Worm (Caenorhabditis elegans) whole organism, late embryonic: ENCODE data around the gene Y54G2A.48.

ENCODE experiments used
- C38D4.7 ChIP-seq: fragments of 200-800 bp; sonication (Bioruptor generic); optimal IDR thresholded peaks from 2 replicates; lab custom pipeline; 2018; ENCODE audit warnings: mild to moderate bottlenecking, missing genetic modification characterization, moderate library complexity, missing compliant biosample characterization
- F13H6.1 ChIP-seq: sonication (generic microtip); optimal IDR thresholded peaks from 2 replicates; lab custom pipeline; 2016; ENCODE audit warnings: missing genetic modification characterization, missing compliant biosample characterization
- K09A11.1 ChIP-seq: sonication (generic microtip); optimal IDR thresholded peaks from 2 replicates; lab custom pipeline; 2017; ENCODE audit warnings: antibody characterized with exemption, mild to moderate bottlenecking, missing genetic modification characterization, missing compliant biosample characterization; ENCODE audit not compliant: insufficient read depth
- ama-1 ChIP-seq: fragments of 150-350 bp; optimal IDR thresholded peaks from 2 replicates; lab custom pipeline; 2014
- ceh-2 ChIP-seq: sonication (generic microtip); optimal IDR thresholded peaks from 2 replicates; lab custom pipeline; 2016; ENCODE audit warnings: missing genotype, missing genetic modification characterization, missing compliant biosample characterization
- ceh-22 ChIP-seq: sonication (generic microtip); optimal IDR thresholded peaks from 2 replicates; lab custom pipeline; 2017; ENCODE audit warnings: missing biosample characterization, missing genetic modification characterization
- ceh-24 ChIP-seq: sonication (generic microtip); optimal IDR thresholded peaks from 2 replicates; lab custom pipeline; 2016; ENCODE audit warnings: mild to moderate bottlenecking, missing genetic modification characterization, missing compliant biosample characterization
- ceh-30 ChIP-seq: fragments of 150-350 bp; optimal IDR thresholded peaks from 2 replicates; lab custom pipeline; 2014; ENCODE audit warnings: missing biosample characterization, missing genetic modification characterization
- ceh-31 ChIP-seq: sonication (generic microtip); optimal IDR thresholded peaks from 2 replicates; lab custom pipeline; 2016; ENCODE audit warnings: missing genetic modification characterization, missing compliant biosample characterization
- ceh-45 ChIP-seq: fragments of 200-800 bp; sonication (Bioruptor generic); IDR thresholded peaks from 2 replicates; pipeline ENCODE4 v1.3.6; 2022; ENCODE audit warnings: missing genetic modification reagents, missing genetic modification characterization, missing compliant biosample characterization
- ceh-9 ChIP-seq: sonication (generic microtip); optimal IDR thresholded peaks from 2 replicates; lab custom pipeline; 2016; ENCODE audit warnings: mild to moderate bottlenecking, missing genetic modification characterization, inconsistent platforms, missing compliant biosample characterization
- che-1 ChIP-seq: sonication (generic microtip); optimal IDR thresholded peaks from 2 replicates; lab custom pipeline; 2016; ENCODE audit warnings: mild to moderate bottlenecking, missing genetic modification characterization, missing compliant biosample characterization
- elt-2 ChIP-seq: sonication (generic microtip); optimal IDR thresholded peaks from 2 replicates; lab custom pipeline; 2016; ENCODE audit warnings: missing genetic modification reagents, missing genetic modification characterization, missing compliant biosample characterization
- elt-4 ChIP-seq: sonication (generic microtip); optimal IDR thresholded peaks from 2 replicates; lab custom pipeline; 2016; ENCODE audit warnings: missing genetic modification characterization, missing compliant biosample characterization
- fax-1 ChIP-seq: sonication (generic microtip); optimal IDR thresholded peaks from 2 replicates; lab custom pipeline; 2016; ENCODE audit warnings: missing genotype, missing genetic modification characterization, missing compliant biosample characterization
- fkh-10 ChIP-seq: fragments of 150-350 bp; optimal IDR thresholded peaks from 2 replicates; lab custom pipeline; 2014; ENCODE audit warnings: missing biosample characterization, missing genetic modification reagents, missing genetic modification characterization
- fkh-6 ChIP-seq: sonication (generic microtip); optimal IDR thresholded peaks from 2 replicates; lab custom pipeline; 2016; ENCODE audit warnings: missing genetic modification characterization, missing compliant biosample characterization
- gmeb-2 ChIP-seq: sonication (generic microtip); optimal IDR thresholded peaks from 2 replicates; lab custom pipeline; 2016; ENCODE audit warnings: missing genetic modification characterization, inconsistent platforms, missing compliant biosample characterization
- hlh-8 ChIP-seq: sonication (generic microtip); optimal IDR thresholded peaks from 2 replicates; lab custom pipeline; 2016; ENCODE audit warnings: missing genotype, missing genetic modification characterization, missing compliant biosample characterization
- madf-2 ChIP-seq: sonication (generic microtip); optimal IDR thresholded peaks from 2 replicates; lab custom pipeline; 2017; ENCODE audit warnings: missing genetic modification characterization, missing compliant biosample characterization
- mec-3 ChIP-seq: sonication (generic microtip); optimal IDR thresholded peaks from 2 replicates; lab custom pipeline; 2016; ENCODE audit warnings: borderline replicate concordance, missing genetic modification characterization, missing compliant biosample characterization
- nfya-1 ChIP-seq: sonication (generic microtip); optimal IDR thresholded peaks from 2 replicates; lab custom pipeline; 2017; ENCODE audit warnings: missing genetic modification characterization, mild to moderate bottlenecking, missing compliant biosample characterization, antibody characterized with exemption, moderate library complexity
- nhr-11 ChIP-seq: fragments of 150-350 bp; optimal IDR thresholded peaks from 2 replicates; lab custom pipeline; 2014; ENCODE audit warnings: missing biosample characterization, missing genetic modification characterization
- nhr-232 ChIP-seq: sonication (generic microtip); optimal IDR thresholded peaks from 2 replicates; lab custom pipeline; 2016; ENCODE audit warnings: missing genetic modification characterization, missing compliant biosample characterization
- npax-4 ChIP-seq: sonication (generic microtip); optimal IDR thresholded peaks from 2 replicates; lab custom pipeline; 2016; ENCODE audit warnings: missing genetic modification characterization, missing compliant biosample characterization
- odd-2 ChIP-seq: sonication (generic microtip); optimal IDR thresholded peaks from 2 replicates; lab custom pipeline; 2017; ENCODE audit warnings: antibody characterized with exemption, mild to moderate bottlenecking, missing genetic modification characterization, missing compliant biosample characterization
- pat-9 ChIP-seq: fragments of 200-800 bp; sonication (Bioruptor generic); optimal IDR thresholded peaks from 2 replicates; lab custom pipeline; 2018; ENCODE audit warnings: mild to moderate bottlenecking, missing genetic modification characterization, moderate library complexity, missing compliant biosample characterization
- pha-2 ChIP-seq: sonication (generic microtip); optimal IDR thresholded peaks from 2 replicates; lab custom pipeline; 2017; ENCODE audit warnings: mild to moderate bottlenecking, missing genetic modification characterization, missing compliant biosample characterization
- pha-4 ChIP-seq: fragments of 150-350 bp; optimal IDR thresholded peaks from 2 replicates; lab custom pipeline; 2018; ENCODE audit warnings: missing biosample characterization, missing genetic modification reagents, missing genetic modification characterization
- pqm-1 ChIP-seq: sonication (generic microtip); optimal IDR thresholded peaks from 2 replicates; lab custom pipeline; 2016; ENCODE audit warnings: missing genetic modification characterization, missing compliant biosample characterization
- ref-2 ChIP-seq: sonication (generic microtip); optimal IDR thresholded peaks from 2 replicates; lab custom pipeline; 2016; ENCODE audit warnings: missing genetic modification characterization, missing compliant biosample characterization
- rnt-1 ChIP-seq: sonication (generic microtip); optimal IDR thresholded peaks from 2 replicates; lab custom pipeline; 2016; ENCODE audit warnings: missing genetic modification characterization, missing compliant biosample characterization
- sox-2 ChIP-seq: fragments of 200-800 bp; sonication (Bioruptor generic); IDR thresholded peaks from 2 replicates; pipeline ENCODE4 v1.3.6; 2022; ENCODE audit warnings: missing genetic modification reagents, missing genetic modification characterization, missing compliant biosample characterization
- tbx-7 ChIP-seq: sonication (generic microtip); optimal IDR thresholded peaks from 2 replicates; lab custom pipeline; 2016; ENCODE audit warnings: missing genotype, missing genetic modification characterization, missing compliant biosample characterization
- unc-42 ChIP-seq: sonication (generic microtip); optimal IDR thresholded peaks from 2 replicates; lab custom pipeline; 2016; ENCODE audit warnings: missing genotype, missing genetic modification characterization, missing compliant biosample characterization
- unc-86 ChIP-seq: sonication (generic microtip); optimal IDR thresholded peaks from 2 replicates; lab custom pipeline; 2016; ENCODE audit warnings: missing genetic modification characterization, missing compliant biosample characterization
- zip-5 ChIP-seq: sonication (generic microtip); optimal IDR thresholded peaks from 2 replicates; lab custom pipeline; 2016; ENCODE audit warnings: missing genetic modification characterization, missing compliant biosample characterization

Gene Y54G2A.48

DNA sequence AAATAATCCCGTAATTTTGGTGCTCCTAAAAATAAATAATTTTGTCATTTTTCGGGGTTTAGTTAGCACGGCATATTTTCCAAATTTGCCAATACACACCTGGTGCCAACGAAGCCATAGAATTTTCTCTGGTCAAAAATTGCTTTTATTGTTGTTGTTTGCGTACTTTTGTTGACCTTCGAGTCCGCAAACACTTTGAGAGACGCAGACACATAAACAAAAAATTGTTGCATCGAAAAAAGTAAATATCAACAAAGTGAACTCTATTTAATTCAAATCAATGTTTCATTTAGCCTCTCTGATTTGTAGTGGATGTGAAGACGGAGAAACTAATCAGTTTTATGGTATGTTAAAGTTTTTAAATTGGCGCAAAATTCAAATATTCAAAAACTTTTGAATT lies 13.8 kb upstream of the Y54G2A.48 start, which contains the start of gene Y54G2A.40:
TSS of gene Y54G2A.40 (plus strand) at position 213 of the 400 bp plus-strand sequence.
- TF ChIP-seq ceh-24 (tag; lab: Kevin White, UChicago): no peak
- TF ChIP-seq, all 69 proteins: peak for 0

DNA sequence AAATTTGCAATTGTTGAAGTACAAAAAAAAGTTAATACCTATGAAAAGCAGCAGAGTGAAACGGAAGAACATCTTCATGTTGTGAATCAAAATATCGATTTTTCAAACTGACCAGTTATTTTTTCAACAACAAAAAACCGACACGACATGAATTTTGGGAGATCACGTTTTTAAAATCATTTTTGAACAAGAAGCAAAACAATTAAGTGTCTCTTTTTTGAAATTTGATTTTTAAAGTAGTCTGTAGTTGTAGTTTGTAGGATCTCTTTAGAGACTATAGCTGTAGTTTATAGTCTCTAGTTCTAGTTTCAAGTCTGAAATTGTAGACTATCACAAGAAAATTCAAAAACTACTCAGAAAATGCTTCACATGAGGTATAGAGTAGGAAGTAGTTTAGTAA lies 11.4 kb upstream of the Y54G2A.48 start, which contains the start of gene Y54G2A.15:
TSS of gene Y54G2A.15 (minus strand) at position 101 of the 400 bp plus-strand sequence.
- TF ChIP-seq unc-42 (tag; lab: Kevin White, UChicago) (no peak), gmeb-2 (tag; lab: Kevin White, UChicago) (no peak), ceh-31 (tag; lab: Kevin White, UChicago) (no peak), fax-1 (tag; lab: Kevin White, UChicago) (no peak), zip-5 (tag; lab: Kevin White, UChicago) (no peak), ceh-9 (tag; lab: Kevin White, UChicago) (no peak), rnt-1 (tag; lab: Kevin White, UChicago) (no peak), pat-9 (tag; lab: Kevin White, UChicago) (no peak)

DNA sequence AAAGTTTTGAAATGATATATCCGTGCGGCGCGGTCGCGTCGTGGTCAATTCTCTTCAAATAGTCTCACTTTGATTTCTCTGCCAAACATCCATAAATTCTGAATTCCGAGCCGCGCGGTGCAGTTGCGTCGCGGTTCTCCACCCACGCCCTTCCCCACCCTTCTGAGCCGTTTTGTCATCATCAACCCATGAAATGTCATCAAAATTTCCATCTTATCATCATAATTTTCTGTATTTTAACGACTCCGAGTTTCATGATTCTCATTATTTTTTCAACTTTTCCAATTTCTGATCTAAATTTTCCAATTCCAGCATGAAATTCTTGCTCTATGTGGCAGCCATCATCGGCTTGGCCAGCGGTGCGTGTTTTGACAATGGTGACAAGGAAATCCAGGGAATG lies 9.7 kb upstream of the Y54G2A.48 start, which contains the start of gene clec-84:
TSS of gene clec-84 (plus strand) at position 301 of the 400 bp plus-strand sequence.
- TF ChIP-seq unc-86: no peak
- no peak for TF ChIP-seq nhr-232 (tag; lab: Kevin White, UChicago)
- TF ChIP-seq K09A11.1 (tag; lab: Kevin White, UChicago): no peak
- no peak for TF ChIP-seq zip-5 (tag; lab: Kevin White, UChicago)
- TF ChIP-seq C38D4.7: no peak
- no peak for TF ChIP-seq pha-4 (tag; lab: Kevin White, UChicago)
- no peak for TF ChIP-seq tbx-7 (tag; lab: Kevin White, UChicago)
- no peak for TF ChIP-seq mec-3 (tag; lab: Kevin White, UChicago)
- no peak for TF ChIP-seq che-1 (tag; lab: Kevin White, UChicago)
- TF ChIP-seq pqm-1 (tag; lab: Kevin White, UChicago): no peak
- TF ChIP-seq ref-2: no peak
- no peak for TF ChIP-seq madf-2 (tag; lab: Kevin White, UChicago)
- no peak for TF ChIP-seq ama-1 (lab: Kevin White, UChicago)
- TF ChIP-seq odd-2 (tag; lab: Kevin White, UChicago): no peak
- TF ChIP-seq fkh-10 (GFP tag; lab: Kevin White, UChicago): no peak
- no peak for TF ChIP-seq ceh-31 (tag; lab: Kevin White, UChicago)
- TF ChIP-seq ceh-22 (tag; lab: Kevin White, UChicago): no peak
- TF ChIP-seq, all 69 proteins: peak for 0

DNA sequence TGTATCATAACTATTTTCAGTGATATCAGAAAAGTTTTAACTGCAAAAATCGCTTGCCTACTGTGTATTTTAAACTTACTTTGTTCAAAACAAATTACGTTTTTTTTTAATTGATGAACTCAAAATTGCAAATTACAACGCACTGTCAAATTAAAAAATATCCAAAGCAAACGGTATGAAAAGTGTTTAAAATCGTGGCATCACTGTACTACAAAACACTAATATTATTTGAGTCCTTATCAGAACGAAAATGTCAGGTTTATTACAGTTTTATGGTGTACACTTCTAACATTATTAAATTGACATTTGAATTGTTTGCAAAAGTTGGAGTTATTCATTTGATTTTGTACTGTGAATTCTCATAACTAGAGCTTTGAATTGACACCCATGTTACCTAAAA lies 8.8 kb upstream of the Y54G2A.48 start, which contains the start of gene clec-83:
TSS of gene clec-83 (minus strand) at position 213 of the 400 bp plus-strand sequence.
- TF ChIP-seq pha-2 (tag; lab: Kevin White, UChicago) (no peak), sox-2 (GFP tag; lab: Robert Waterston, UW) (no peak), odd-2 (tag; lab: Kevin White, UChicago) (no peak), fkh-6 (tag; lab: Kevin White, UChicago) (no peak)

DNA sequence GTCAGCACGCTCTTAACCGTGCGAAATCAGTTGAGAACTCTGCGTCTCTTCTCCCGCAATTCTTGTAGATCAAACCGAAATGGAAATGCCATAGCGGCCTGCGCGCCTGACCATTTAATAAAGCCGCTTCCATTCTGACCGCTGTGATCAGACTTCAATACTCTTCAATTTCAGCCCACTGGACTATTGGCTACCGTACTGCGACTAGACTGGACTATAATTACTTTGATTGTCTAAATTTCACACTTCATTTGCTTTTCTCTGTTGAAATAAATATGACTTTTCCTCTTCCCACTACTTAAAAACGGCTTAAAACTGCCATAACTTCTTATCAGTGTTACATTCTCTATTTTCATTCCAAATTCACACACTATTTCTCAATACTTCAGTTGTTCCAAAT lies 5.8 kb upstream of the Y54G2A.48 start, which contains the start of gene Y54G2A.7:
TSS of gene Y54G2A.7 (plus strand) at position 301 of the 400 bp plus-strand sequence.
- TF ChIP-seq tbx-7 (tag; lab: Kevin White, UChicago) (no peak), nfya-1 (no peak), nhr-11 (tag; lab: Kevin White, UChicago) (no peak), npax-4 (tag; lab: Kevin White, UChicago) (no peak), ceh-45 (no peak), ceh-24 (tag; lab: Kevin White, UChicago) (no peak), hlh-8 (no peak), ama-1 (lab: Kevin White, UChicago) (no peak), ref-2 (no peak), ceh-30 (tag; lab: Kevin White, UChicago) (no peak), mec-3 (tag; lab: Kevin White, UChicago) (no peak), elt-4 (tag; lab: Kevin White, UChicago) (no peak), elt-2 (tag; lab: Kevin White, UChicago) (no peak), ceh-2 (tag; lab: Kevin White, UChicago) (no peak), fkh-6 (tag; lab: Kevin White, UChicago) (no peak), che-1 (tag; lab: Kevin White, UChicago) (no peak), nhr-232 (tag; lab: Kevin White, UChicago) (no peak), F13H6.1 (tag; lab: Kevin White, UChicago) (no peak)
